Worm (Caenorhabditis elegans): Measurements from ENCODE around the gene ZC449.4.
A peak's percentile ranks its signal among the peaks of the same experiment; 100 is the strongest.

ZC449.4 gene

ce11 chrX:5077696-5078343, 44.1 kb upstream of the ZC449.4 start, which contains the start of gene cal-5 (continued):
- no peak for TF ChIP-seq dpl-1 (GFP tag; optimal IDR thresholded peaks at IDR 0.05)
- peak in 1 of 2 experiments; percentile 81 for TF ChIP-seq let-607 (tag; optimal IDR thresholded peaks at IDR 0.05)
- TF ChIP-seq bed-2 (GFP tag; IDR thresholded peaks at IDR 0.05), result no peak
- no peak for TF ChIP-seq C17E4.6 (GFP tag; IDR thresholded peaks at IDR 0.05)
- no peak for TF ChIP-seq repo-1 (tag; optimal IDR thresholded peaks at IDR 0.05)
- TF ChIP-seq F55B11.4 (tag; optimal IDR thresholded peaks at IDR 0.05; ENCODE audit: borderline replicate concordance, insufficient read depth), result no peak
- TF ChIP-seq attf-3 (GFP tag; conservative IDR thresholded peaks at IDR 0.05), result no peak
- peak; percentile 28 for TF ChIP-seq atf-7 (tag; optimal IDR thresholded peaks at IDR 0.05)
- TF ChIP-seq attf-5 (GFP tag; optimal IDR thresholded peaks at IDR 0.05), result no peak
- TF ChIP-seq lin-40 (tag; optimal IDR thresholded peaks at IDR 0.05), result peak; percentile 46
- TF ChIP-seq ztf-3 (GFP tag; optimal IDR thresholded peaks at IDR 0.05), result no peak
- TF ChIP-seq unc-62 (GFP tag; optimal IDR thresholded peaks at IDR 0.05), result no peak
- peak; percentile 66 for TF ChIP-seq ztf-26 (tag; optimal IDR thresholded peaks at IDR 0.05)
- TF ChIP-seq hlh-12 (tag; optimal IDR thresholded peaks at IDR 0.05), result no peak
- TF ChIP-seq mes-4 (tag; optimal IDR thresholded peaks at IDR 0.05), result no peak
- peak; percentile 40; the same call in 1 of the 2 replicates for TF ChIP-seq nfyb-1 (GFP tag; IDR thresholded peaks at IDR 0.05)
- no peak for TF ChIP-seq lsl-1 (GFP tag; optimal IDR thresholded peaks at IDR 0.05)
- no peak for TF ChIP-seq cebp-1 (GFP tag; IDR thresholded peaks at IDR 0.05)
- no peak for TF ChIP-seq cebp-1 (tag; optimal IDR thresholded peaks at IDR 0.05)
- no peak for TF ChIP-seq sptf-2 (GFP tag; optimal IDR thresholded peaks at IDR 0.05)
- TF ChIP-seq lin-54 (GFP tag; optimal IDR thresholded peaks at IDR 0.05), result no peak
- TF ChIP-seq rpc-1 (optimal IDR thresholded peaks at IDR 0.05), result no peak
- no peak for TF ChIP-seq rpc-1 (tag; optimal IDR thresholded peaks at IDR 0.05)
- TF ChIP-seq egrh-3 (GFP tag; IDR thresholded peaks at IDR 0.05), result peak; percentile 45
- TF ChIP-seq die-1 (tag; optimal IDR thresholded peaks at IDR 0.05), result no peak
- TF ChIP-seq F37B4.10 (GFP tag; IDR thresholded peaks at IDR 0.05), result no peak
- no peak for TF ChIP-seq madf-10 (tag; optimal IDR thresholded peaks at IDR 0.05)
- TF ChIP-seq hmg-1.2 (GFP tag; IDR thresholded peaks at IDR 0.05), result no peak
- no peak for TF ChIP-seq F57A8.1 (GFP tag; optimal IDR thresholded peaks at IDR 0.05)

- TF ChIP-seq aptf-2 (GFP tag; conservative IDR thresholded peaks at IDR 0.05) (no peak), ceh-27 (GFP tag; optimal IDR thresholded peaks at IDR 0.05) (no peak), ccch-3 (GFP tag; optimal IDR thresholded peaks at IDR 0.05) (no peak), dpl-1 (GFP tag; optimal IDR thresholded peaks at IDR 0.05) (no peak), F33H1.4 (GFP tag; IDR thresholded peaks at IDR 0.05) (no peak), madf-10 (tag; optimal IDR thresholded peaks at IDR 0.05) (no peak), cebp-2 (GFP tag; IDR thresholded peaks at IDR 0.05) (no peak), lin-35 (GFP tag; optimal IDR thresholded peaks at IDR 0.05) (no peak), F49E8.2 (tag; optimal IDR thresholded peaks at IDR 0.05; ENCODE audit: insufficient read depth) (no peak), xnd-1 (tag; optimal IDR thresholded peaks at IDR 0.05) (no peak), hmg-1.2 (GFP tag; IDR thresholded peaks at IDR 0.05) (no peak), F10E7.11 (tag; optimal IDR thresholded peaks at IDR 0.05) (no peak), unc-62 (GFP tag; optimal IDR thresholded peaks at IDR 0.05) (no peak), egrh-3 (GFP tag; IDR thresholded peaks at IDR 0.05) (no peak), lin-54 (GFP tag; optimal IDR thresholded peaks at IDR 0.05) (no peak), tbx-9 (tag; optimal IDR thresholded peaks at IDR 0.05; ENCODE audit: borderline replicate concordance) (no peak)
Measured at ce11 chrX:5075538-5075937, 41.8 kb upstream of the ZC449.4 start.
